Worm (Caenorhabditis elegans) whole organism, L4 larva: ENCODE data around the gene glr-4.

ENCODE experiments used
- R02D3.7 ChIP-seq: fragments of 150-350 bp; sonication (generic microtip); optimal IDR thresholded peaks from 3 replicates; lab custom pipeline; 2014; ENCODE audit warnings: missing biosample characterization, missing genetic modification characterization
- fkh-10 ChIP-seq: fragments of 150-350 bp; optimal IDR thresholded peaks from 2 replicates; lab custom pipeline; 2014; ENCODE audit warnings: missing biosample characterization, missing genetic modification reagents, missing genetic modification characterization
- lin-39 ChIP-seq: fragments of 150-350 bp; optimal IDR thresholded peaks from 2 replicates; lab custom pipeline; 2014; ENCODE audit warnings: missing biosample characterization, missing genetic modification reagents, missing genetic modification characterization
- pha-4 ChIP-seq, 2 experiments: fragments of 150-350 bp in 1 of 2; fragments of 200-800 bp in 1 of 2; sonication (Bioruptor generic) in 1 of 2; IDR thresholded peaks in 1 of 2; optimal IDR thresholded peaks in 1 of 2; 2 replicates each; pipeline versions ENCODE4 v1.3.6 to Lab custom; 2014 to 2022; ENCODE audit warnings: missing genetic modification characterization in 2 of 2, missing genetic modification reagents in 2 of 2, missing biosample characterization in 1 of 2, missing compliant biosample characterization in 1 of 2
- ztf-11 ChIP-seq: fragments of 150-350 bp; optimal IDR thresholded peaks from 2 replicates; lab custom pipeline; 2014; ENCODE audit warnings: missing biosample characterization, missing genetic modification characterization

DNA sequence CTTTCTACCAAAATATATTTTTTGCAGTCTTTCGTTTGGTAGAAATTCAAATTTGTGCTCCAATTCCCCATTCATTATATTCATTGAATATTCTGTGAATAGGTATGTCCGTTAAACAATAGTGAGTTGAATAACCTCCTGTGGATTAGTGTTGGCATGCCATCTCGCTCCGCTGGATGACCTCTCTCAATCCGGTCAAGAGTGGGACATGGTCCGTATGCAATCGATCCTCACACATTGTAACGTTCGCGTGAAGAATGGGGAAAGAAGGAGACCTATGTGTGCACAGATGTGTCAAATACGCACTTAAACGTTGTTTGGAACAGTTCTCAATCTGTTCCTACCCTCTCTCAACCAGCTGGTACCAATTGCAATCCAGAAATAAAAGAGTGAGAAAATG is 19.1 kb upstream of the glr-4 start:
- no peak for TF ChIP-seq lin-39
- no peak for TF ChIP-seq ztf-11 (tag; lab: Kevin White, UChicago)
- TF ChIP-seq R02D3.7 = no peak
- no peak for TF ChIP-seq pha-4 (GFP tag; IDR thresholded peaks at IDR 0.05; lab: Robert Waterston, UW)
- no peak for TF ChIP-seq pha-4 (tag; optimal IDR thresholded peaks at IDR 0.05; lab: Kevin White, UChicago)
- TF ChIP-seq fkh-10 = no peak
